Worm (Caenorhabditis elegans): Measurements from ENCODE around the gene K11H12.6.

- TF ChIP-seq skn-1 (tag; optimal IDR thresholded peaks at IDR 0.05): no peak
- no peak for TF ChIP-seq snpc-4 (tag; optimal IDR thresholded peaks at IDR 0.05)
- TF ChIP-seq mbf-1 (tag; optimal IDR thresholded peaks at IDR 0.05): no peak
- no peak for TF ChIP-seq nhr-6 (tag; optimal IDR thresholded peaks at IDR 0.05)
- TF ChIP-seq aly-2 (tag; optimal IDR thresholded peaks at IDR 0.05): no peak
- TF ChIP-seq unc-62 (GFP tag; optimal IDR thresholded peaks at IDR 0.05): no peak
- TF ChIP-seq ama-1 (optimal IDR thresholded peaks at IDR 0.05): no peak
- no peak for TF ChIP-seq ztf-4 (tag; optimal IDR thresholded peaks at IDR 0.05)
- TF ChIP-seq egl-27 (tag; optimal IDR thresholded peaks at IDR 0.05): no peak
- TF ChIP-seq nhr-12 (tag; optimal IDR thresholded peaks at IDR 0.05): no peak
- no peak for TF ChIP-seq ztf-1 (GFP tag; conservative IDR thresholded peaks at IDR 0.05)
- no peak for TF ChIP-seq lsy-2 (tag; optimal IDR thresholded peaks at IDR 0.05)
- no peak for TF ChIP-seq elt-3 (tag; optimal IDR thresholded peaks at IDR 0.05)
These were observed 39.9 kb upstream of the K11H12.6 start, which contains the start of gene nhr-76 for ce11 chrIV:627237-627636.
